Worm (Caenorhabditis elegans) whole organism, L2 larva: ENCODE results near the gene cyp-37B1.

Experiments
- egl-27 ChIP-seq: sonication (generic microtip); optimal IDR thresholded peaks from 3 replicates; lab custom pipeline; 2017; ENCODE audit warnings: missing biosample characterization, missing genetic modification reagents, missing genetic modification characterization
- elt-3 ChIP-seq: sonication (generic microtip); optimal IDR thresholded peaks from 2 replicates; lab custom pipeline; 2017; ENCODE audit warnings: missing biosample characterization, missing genetic modification characterization
- lin-13 ChIP-seq: fragments of 150-350 bp; optimal IDR thresholded peaks from 2 replicates; lab custom pipeline; 2014; ENCODE audit warnings: missing biosample characterization, missing genetic modification reagents, missing genetic modification characterization
- lsy-2 ChIP-seq, 2 experiments: fragments of 150-350 bp in 1 of 2; sonication (generic microtip) in 1 of 2; optimal IDR thresholded peaks; 2 replicates each; lab custom pipeline; 2014 to 2017; ENCODE audit warnings: missing biosample characterization in 2 of 2, missing genetic modification characterization in 2 of 2
- mdl-1 ChIP-seq, 2 experiments: fragments of 150-350 bp in 1 of 2; sonication (generic microtip) in 1 of 2; optimal IDR thresholded peaks; 2 replicates each; lab custom pipeline; 2017; ENCODE audit warnings: missing biosample characterization in 2 of 2, missing genetic modification characterization in 2 of 2
- nhr-11 ChIP-seq: fragments of 150-350 bp; optimal IDR thresholded peaks from 2 replicates; lab custom pipeline; 2014; ENCODE audit warnings: missing biosample characterization, missing genetic modification characterization
- nhr-12 ChIP-seq: fragments of 150-350 bp; optimal IDR thresholded peaks from 2 replicates; lab custom pipeline; 2014; ENCODE audit warnings: missing biosample characterization, missing genetic modification characterization
- nhr-23 ChIP-seq: fragments of 150-350 bp; optimal IDR thresholded peaks from 2 replicates; lab custom pipeline; 2014; ENCODE audit warnings: missing biosample characterization, missing genetic modification reagents, missing genetic modification characterization
- nhr-237 ChIP-seq: fragments of 150-350 bp; optimal IDR thresholded peaks from 2 replicates; lab custom pipeline; 2014; ENCODE audit warnings: missing biosample characterization, missing genetic modification characterization
- unc-62 ChIP-seq: fragments of 150-350 bp; optimal IDR thresholded peaks from 2 replicates; lab custom pipeline; 2014; ENCODE audit warnings: missing biosample characterization, missing genetic modification reagents, missing genetic modification characterization

DNA sequence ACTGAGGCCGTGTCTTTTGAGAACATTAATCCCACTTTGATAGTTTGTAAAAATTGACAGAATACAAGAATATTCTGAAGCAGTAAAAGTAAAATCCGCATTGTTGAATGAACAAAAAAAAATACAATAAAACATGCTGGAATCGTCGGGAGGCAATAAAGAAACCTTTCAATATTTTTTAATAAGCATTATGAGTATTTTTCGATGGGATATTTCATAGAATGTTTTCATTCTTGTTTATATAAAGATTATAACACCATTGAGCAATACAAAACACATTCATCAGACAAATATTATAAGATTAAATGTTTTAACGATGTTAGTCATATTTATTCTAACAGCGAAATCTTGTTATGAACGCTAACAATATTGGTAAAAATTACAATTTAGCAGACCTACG lies 24.2 kb upstream of the cyp-37B1 start, which contains the start of gene gcy-20:
- no peak for TF ChIP-seq nhr-23 (tag; lab: Kevin White, UChicago)
- TF ChIP-seq nhr-237: no peak
- TF ChIP-seq egl-27 (tag; lab: Kevin White, UChicago): no peak
- no peak for TF ChIP-seq lsy-2 (tag; optimal IDR thresholded peaks at IDR 0.05; lab: Kevin White, UChicago)
- no peak for TF ChIP-seq lin-13 (GFP tag; lab: Kevin White, UChicago)
- no peak for TF ChIP-seq unc-62 (GFP tag; lab: Kevin White, UChicago)
- no peak for TF ChIP-seq mdl-1 (tag; optimal IDR thresholded peaks at IDR 0.05; lab: Kevin White, UChicago)
- TF ChIP-seq nhr-11: no peak
- no peak for TF ChIP-seq nhr-12 (tag; lab: Kevin White, UChicago)
- no peak for TF ChIP-seq elt-3
